Worm (Caenorhabditis elegans): ENCODE measurements around the gene tag-196.

ce11 chrV:8608483-8608882 is 13.8 kb downstream of the tag-196 start:
- TF ChIP-seq B0310.2 (tag; optimal IDR thresholded peaks at IDR 0.05): no peak
- no peak for TF ChIP-seq aly-1 (tag; optimal IDR thresholded peaks at IDR 0.05)
- TF ChIP-seq ama-1 (optimal IDR thresholded peaks at IDR 0.05): no peak
- no peak for TF ChIP-seq ceh-13 (GFP tag; optimal IDR thresholded peaks at IDR 0.05)
- TF ChIP-seq ceh-36 (tag; optimal IDR thresholded peaks at IDR 0.05): no peak
- no peak for TF ChIP-seq flt-1 (GFP tag; IDR thresholded peaks at IDR 0.05)
- no peak for TF ChIP-seq hmbx-1 (tag; optimal IDR thresholded peaks at IDR 0.05)
- no peak for TF ChIP-seq pes-1 (GFP tag; IDR thresholded peaks at IDR 0.05)
- no peak for TF ChIP-seq scrt-1 (GFP tag; IDR thresholded peaks at IDR 0.05)
- TF ChIP-seq sea-1 (GFP tag; conservative IDR thresholded peaks at IDR 0.05): no peak
- TF ChIP-seq hmg-4 (GFP tag; optimal IDR thresholded peaks at IDR 0.05): no peak
